Fruit fly (Drosophila melanogaster) whole organism, embryonic: Measurements from ENCODE around the gene mia.

Experiments used
- Bgb ChIP-seq: fragments of 200-800 bp; sonication (Bioruptor generic); IDR thresholded peaks from 2 replicates; pipeline ENCODE4 v1.3.6; 2022; ENCODE audit warnings: missing biosample characterization, missing genetic modification characterization; ENCODE audit not compliant: partially characterized antibody
- Blimp-1 ChIP-seq: fragments of 200-800 bp; sonication (Bioruptor generic); optimal IDR thresholded peaks from 3 replicates; lab custom pipeline; 2018; ENCODE audit warnings: missing biosample characterization, missing genetic modification characterization, mild to moderate bottlenecking, moderate library complexity, missing genetic modification reagents
- Bteb2 ChIP-seq: fragments of 200-800 bp; sonication (Bioruptor generic); optimal IDR thresholded peaks from 2 replicates; lab custom pipeline; 2016; ENCODE audit warnings: missing biosample characterization, missing genetic modification characterization
- CG1024 ChIP-seq: fragments of 200-800 bp; sonication (Bioruptor generic); IDR thresholded peaks from 2 replicates; pipeline ENCODE4 v1.3.6; 2022; ENCODE audit warnings: missing biosample characterization, missing genetic modification characterization
- CG12299 ChIP-seq: fragments of 200-800 bp; sonication (Bioruptor generic); optimal IDR thresholded peaks from 2 replicates; lab custom pipeline; 2018; ENCODE audit warnings: missing biosample characterization, mild to moderate bottlenecking, missing genetic modification characterization
- CG1602 ChIP-seq: fragments of 200-800 bp; sonication (Bioruptor generic); optimal IDR thresholded peaks from 3 replicates; lab custom pipeline; 2016; ENCODE audit warnings: missing biosample characterization, missing genetic modification characterization
- CG17385 ChIP-seq: fragments of 200-800 bp; sonication (Bioruptor generic); optimal IDR thresholded peaks from 3 replicates; lab custom pipeline; 2018; ENCODE audit warnings: missing biosample characterization, mild to moderate bottlenecking, missing genetic modification characterization
- CG17829 ChIP-seq: fragments of 200-800 bp; optimal IDR thresholded peaks from 2 replicates; lab custom pipeline; 2019; ENCODE audit warnings: missing biosample characterization, mild to moderate bottlenecking, missing genetic modification characterization, moderate library complexity
- CG2199 ChIP-seq: fragments of 200-800 bp; sonication (Bioruptor generic); IDR thresholded peaks from 3 replicates; pipeline ENCODE4 v1.3.6; 2022; ENCODE audit warnings: missing biosample characterization, missing genetic modification characterization
- CG3163 ChIP-seq: fragments of 200-800 bp; sonication (Bioruptor generic); optimal IDR thresholded peaks from 3 replicates; lab custom pipeline; 2016; ENCODE audit warnings: missing biosample characterization, missing genetic modification characterization
- CG32767 ChIP-seq: fragments of 200-800 bp; sonication (Bioruptor generic); IDR thresholded peaks from 2 replicates; pipeline ENCODE4 v1.3.6; 2022; ENCODE audit warnings: missing biosample characterization, missing genetic modification characterization
- CG3407 ChIP-seq: fragments of 200-800 bp; sonication (Bioruptor generic); optimal IDR thresholded peaks from 2 replicates; lab custom pipeline; 2018; ENCODE audit warnings: missing biosample characterization, mild to moderate bottlenecking, missing genetic modification characterization
- CG34422 ChIP-seq: fragments of 200-800 bp; sonication (Bioruptor generic); IDR thresholded peaks from 3 replicates; pipeline ENCODE4 v1.3.6; 2022; ENCODE audit warnings: missing biosample characterization, missing genetic modification characterization
- CG4282 ChIP-seq: fragments of 200-800 bp; sonication (Bioruptor generic); optimal IDR thresholded peaks from 2 replicates; lab custom pipeline; 2016; ENCODE audit warnings: missing biosample characterization, missing genetic modification characterization
- CG4328 ChIP-seq: fragments of 200-800 bp; sonication (Bioruptor generic); optimal IDR thresholded peaks from 3 replicates; lab custom pipeline; 2017; ENCODE audit warnings: missing biosample characterization, missing genetic modification reagents, missing genetic modification characterization
- CG4707 ChIP-seq: fragments of 200-800 bp; sonication (Bioruptor generic); optimal IDR thresholded peaks from 2 replicates; lab custom pipeline; 2018; ENCODE audit warnings: missing biosample characterization, mild to moderate bottlenecking, missing genetic modification characterization, moderate library complexity
- CG6272 ChIP-seq: fragments of 200-800 bp; sonication (Bioruptor generic); IDR thresholded peaks from 2 replicates; pipeline ENCODE4 v1.3.6; 2022; ENCODE audit warnings: missing biosample characterization, missing genetic modification characterization
- CG7745 ChIP-seq: fragments of 200-800 bp; sonication (Bioruptor generic); optimal IDR thresholded peaks from 2 replicates; lab custom pipeline; 2018; ENCODE audit warnings: missing biosample characterization, mild to moderate bottlenecking, missing genetic modification characterization, moderate library complexity
- CG8944 ChIP-seq: fragments of 200-800 bp; sonication (Bioruptor generic); optimal IDR thresholded peaks from 3 replicates; lab custom pipeline; 2016; ENCODE audit warnings: missing biosample characterization, missing genetic modification characterization
- GATAe ChIP-seq: fragments of 200-800 bp; sonication (Bioruptor generic); conservative IDR thresholded peaks from 2 replicates; pipeline ENCODE4 v1.3.6; 2022; ENCODE audit warnings: missing biosample characterization, missing genetic modification characterization
- Hr3 ChIP-seq: fragments of 200-800 bp; sonication (Bioruptor generic); optimal IDR thresholded peaks from 3 replicates; lab custom pipeline; 2016; ENCODE audit warnings: missing biosample characterization, missing genetic modification characterization
- Lhr ChIP-seq: fragments of 200-800 bp; sonication (Bioruptor generic); optimal IDR thresholded peaks from 3 replicates; lab custom pipeline; 2017; ENCODE audit warnings: mild to moderate bottlenecking, missing biosample characterization, missing genetic modification reagents, missing genetic modification characterization
- MTF-1 ChIP-seq: fragments of 200-800 bp; sonication (Bioruptor generic); optimal IDR thresholded peaks from 2 replicates; lab custom pipeline; 2018; ENCODE audit warnings: missing biosample characterization, mild to moderate bottlenecking, missing genetic modification characterization, borderline replicate concordance
- Vsx1 ChIP-seq: fragments of 200-800 bp; sonication (Bioruptor generic); optimal IDR thresholded peaks from 2 replicates; lab custom pipeline; 2017; ENCODE audit warnings: missing biosample characterization, mild to moderate bottlenecking, missing genetic modification characterization, missing genetic modification reagents
- al ChIP-seq: fragments of 200-800 bp; sonication (Bioruptor generic); IDR thresholded peaks from 2 replicates; pipeline ENCODE4 v1.3.6; 2022; ENCODE audit warnings: missing biosample characterization, missing genetic modification characterization
- bab2 ChIP-seq: fragments of 200-800 bp; sonication (Bioruptor generic); optimal IDR thresholded peaks from 2 replicates; lab custom pipeline; 2016; ENCODE audit warnings: missing biosample characterization, missing genetic modification characterization
- ems ChIP-seq: fragments of 200-800 bp; sonication (Bioruptor generic); optimal IDR thresholded peaks from 3 replicates; lab custom pipeline; 2016; ENCODE audit warnings: missing biosample characterization, missing genetic modification characterization
- en ChIP-seq: fragments of 200-800 bp; sonication (Bioruptor generic); optimal IDR thresholded peaks from 2 replicates; lab custom pipeline; 2016; ENCODE audit warnings: missing biosample characterization, missing genetic modification characterization
- exex ChIP-seq: fragments of 200-800 bp; sonication (Bioruptor generic); optimal IDR thresholded peaks from 4 replicates; lab custom pipeline; 2018; ENCODE audit warnings: missing biosample characterization, mild to moderate bottlenecking, missing genetic modification characterization, moderate library complexity
- fd102C ChIP-seq: fragments of 200-800 bp; sonication (Bioruptor generic); optimal IDR thresholded peaks from 2 replicates; lab custom pipeline; 2018; ENCODE audit warnings: missing biosample characterization, mild to moderate bottlenecking, missing genetic modification characterization, moderate library complexity
- gcm ChIP-seq: fragments of 200-800 bp; sonication (Bioruptor generic); optimal IDR thresholded peaks from 2 replicates; lab custom pipeline; 2019; ENCODE audit warnings: missing biosample characterization, mild to moderate bottlenecking, missing genetic modification characterization, moderate library complexity
- grn ChIP-seq: fragments of 200-800 bp; sonication (Bioruptor generic); optimal IDR thresholded peaks from 3 replicates; lab custom pipeline; 2017; ENCODE audit warnings: missing biosample characterization, missing genetic modification characterization
- kah ChIP-seq: fragments of 200-800 bp; sonication (Bioruptor generic); optimal IDR thresholded peaks from 2 replicates; lab custom pipeline; 2018; ENCODE audit warnings: missing biosample characterization, mild to moderate bottlenecking, missing genetic modification characterization
- nerfin-2 ChIP-seq: fragments of 200-800 bp; sonication (Bioruptor generic); IDR thresholded peaks from 2 replicates; pipeline ENCODE4 v1.3.6; 2022; ENCODE audit warnings: missing biosample characterization, missing genetic modification characterization; ENCODE audit not compliant: partially characterized antibody
- oc ChIP-seq: fragments of 200-800 bp; sonication (Bioruptor generic); optimal IDR thresholded peaks from 2 replicates; lab custom pipeline; 2018; ENCODE audit warnings: missing biosample characterization, mild to moderate bottlenecking, missing genetic modification characterization, moderate library complexity
- ranshi ChIP-seq: fragments of 200-800 bp; sonication (Bioruptor generic); IDR thresholded peaks from 2 replicates; pipeline ENCODE4 v1.3.6; 2022; ENCODE audit warnings: missing biosample characterization, missing genetic modification characterization
- row ChIP-seq: fragments of 200-800 bp; sonication (Bioruptor generic); IDR thresholded peaks from 3 replicates; pipeline ENCODE4 v1.3.6; 2022; ENCODE audit warnings: missing biosample characterization, missing genetic modification characterization
- sc ChIP-seq, 3 experiments: fragments of >200 bp in 2 of 3; fragments of 200-800 bp in 1 of 3; sonication (Bioruptor generic) in 1 of 3; optimal IDR thresholded peaks; 2 replicates in 2 of 3; 3 replicates in 1 of 3; lab custom pipeline; 2017; ENCODE audit warnings: mild to moderate bottlenecking in 1 of 3, missing biosample characterization in 1 of 3, missing genetic modification characterization in 1 of 3, missing genetic modification reagents in 1 of 3
- stc ChIP-seq: fragments of 200-800 bp; sonication (Bioruptor generic); IDR thresholded peaks from 2 replicates; pipeline ENCODE4 v1.3.6; 2022; ENCODE audit warnings: missing biosample characterization, missing genetic modification characterization
- tup ChIP-seq: fragments of 200-800 bp; sonication (Bioruptor generic); optimal IDR thresholded peaks from 2 replicates; lab custom pipeline; 2016; ENCODE audit warnings: missing biosample characterization, mild to moderate bottlenecking, missing genetic modification characterization, moderate library complexity
- unc-4 ChIP-seq: fragments of 200-800 bp; sonication (Bioruptor generic); IDR thresholded peaks from 2 replicates; pipeline ENCODE4 v1.3.6; 2022; ENCODE audit warnings: missing biosample characterization, missing genetic modification characterization; ENCODE audit not compliant: partially characterized antibody

mia gene

dm6 chr3R:5518627-5519026 lies 32.3 kb downstream of the mia start (continued):
- TF ChIP-seq CG8944 (GFP tag; lab: Kevin White, UChicago), result peak; percentile 38
- no peak for TF ChIP-seq GATAe
- no peak for TF ChIP-seq fd102C (GFP tag; lab: Kevin White, UChicago)
- TF ChIP-seq Hr3 (GFP tag; lab: Kevin White, UChicago), result peak; percentile 11
- peak; percentile 11 for TF ChIP-seq ems
- TF ChIP-seq CG12299 (tag; lab: Kevin White, UChicago), result no peak
- no peak for TF ChIP-seq CG6272
- TF ChIP-seq unc-4 (GFP tag; lab: Robert Waterston, UW), result no peak
- peak; percentile 46 for TF ChIP-seq CG17829 (tag; lab: Kevin White, UChicago)
- TF ChIP-seq kah (GFP tag; lab: Kevin White, UChicago), result peak; percentile 21
- peak; percentile 35 for TF ChIP-seq MTF-1 (GFP tag; lab: Kevin White, UChicago)
- no peak for TF ChIP-seq Vsx1 (GFP tag; lab: Kevin White, UChicago)
- peak; percentile 28 for TF ChIP-seq CG17385 (GFP tag; lab: Kevin White, UChicago)
- TF ChIP-seq CG2199 (GFP tag; lab: Robert Waterston, UW), result no peak
- no peak for TF ChIP-seq CG1024
- no peak for TF ChIP-seq tup (GFP tag; lab: Kevin White, UChicago)
- TF ChIP-seq CG1602 (GFP tag; lab: Kevin White, UChicago), result no peak
- no peak for TF ChIP-seq sc (optimal IDR thresholded peaks at IDR 0.05; lab: Kevin White, UChicago)
- peak; percentile 20 for TF ChIP-seq sc (GFP tag; optimal IDR thresholded peaks at IDR 0.05; lab: Kevin White, UChicago)
- no peak for TF ChIP-seq CG4282 (GFP tag; lab: Kevin White, UChicago)
- peak; percentile 30; the same call in 1 of the 2 replicates for TF ChIP-seq ranshi (GFP tag; lab: Robert Waterston, UW)
- peak; percentile 22 for TF ChIP-seq Bteb2 (GFP tag; lab: Kevin White, UChicago)
- peak; percentile 35 for TF ChIP-seq CG3407 (GFP tag; lab: Kevin White, UChicago)
- TF ChIP-seq bab2 (GFP tag; lab: Kevin White, UChicago), result peak; percentile 32
- peak; percentile 2 for TF ChIP-seq CG4707 (GFP tag; lab: Kevin White, UChicago)
- TF ChIP-seq gcm, result peak; percentile 14
- no peak for TF ChIP-seq en (GFP tag; lab: Kevin White, UChicago)

DNA sequence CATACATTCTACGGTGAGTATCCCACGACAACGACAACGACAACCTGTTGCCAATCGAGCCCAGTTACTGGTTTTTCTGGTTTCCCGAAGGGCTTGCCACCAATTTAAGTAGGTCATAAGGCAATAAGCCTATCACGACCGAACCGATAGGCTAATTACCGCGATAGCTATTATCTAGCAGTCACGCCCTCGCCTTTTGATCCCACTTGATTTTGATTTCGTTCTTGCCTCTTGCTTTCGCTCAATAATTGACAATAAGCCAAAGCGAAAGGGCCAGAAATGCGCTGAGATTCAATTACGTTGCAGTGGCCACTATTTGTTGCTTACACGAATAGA lies 33.1 kb downstream of the mia start:
- TF ChIP-seq nerfin-2, result no peak
- TF ChIP-seq stc, result peak; percentile 21; the same call in 1 of the 2 replicates
- TF ChIP-seq CG34422, result no peak
- no peak for TF ChIP-seq al
- peak; percentile 76 for TF ChIP-seq Vsx1 (GFP tag; lab: Kevin White, UChicago)
- no peak for TF ChIP-seq CG32767 (GFP tag; lab: Robert Waterston, UW)
- peak; percentile 19 for TF ChIP-seq Blimp-1
- TF ChIP-seq oc, result peak; percentile 48
- no peak for TF ChIP-seq Bgb (GFP tag; lab: Robert Waterston, UW)
- peak; percentile 0 for TF ChIP-seq grn (GFP tag; lab: Kevin White, UChicago)
- no peak for TF ChIP-seq Lhr (GFP tag; lab: Kevin White, UChicago)
- TF ChIP-seq row (GFP tag; lab: Robert Waterston, UW), result 0 out of 3 replicates have a peak, but pooled peaks have one; percentile 16
- peak; percentile 57 for TF ChIP-seq exex (tag; lab: Kevin White, UChicago)
- no peak for TF ChIP-seq CG3163 (GFP tag; lab: Kevin White, UChicago)
- TF ChIP-seq CG4328 (GFP tag; lab: Kevin White, UChicago), result no peak
- TF ChIP-seq CG7745 (tag; lab: Kevin White, UChicago), result no peak
